Worm (Caenorhabditis elegans): Measurements from ENCODE around the gene B0294.1.

Gene B0294.1

ce11 chrX:1852636-1853035 lies 44.5 kb downstream of the B0294.1 start, which contains the start of gene ceh-21:
TSS of gene ceh-21 (minus strand) at chrX:1852736.
- TF ChIP-seq egl-44 (GFP tag; IDR thresholded peaks at IDR 0.05) (no peak), ztf-18 (tag; optimal IDR thresholded peaks at IDR 0.05) (no peak), sea-2 (GFP tag; IDR thresholded peaks at IDR 0.05) (no peak), gei-17 (GFP tag; optimal IDR thresholded peaks at IDR 0.05) (no peak), efl-1 (GFP tag; optimal IDR thresholded peaks at IDR 0.05) (no peak), rcor-1 (GFP tag; IDR thresholded peaks at IDR 0.05) (no peak)

DNA sequence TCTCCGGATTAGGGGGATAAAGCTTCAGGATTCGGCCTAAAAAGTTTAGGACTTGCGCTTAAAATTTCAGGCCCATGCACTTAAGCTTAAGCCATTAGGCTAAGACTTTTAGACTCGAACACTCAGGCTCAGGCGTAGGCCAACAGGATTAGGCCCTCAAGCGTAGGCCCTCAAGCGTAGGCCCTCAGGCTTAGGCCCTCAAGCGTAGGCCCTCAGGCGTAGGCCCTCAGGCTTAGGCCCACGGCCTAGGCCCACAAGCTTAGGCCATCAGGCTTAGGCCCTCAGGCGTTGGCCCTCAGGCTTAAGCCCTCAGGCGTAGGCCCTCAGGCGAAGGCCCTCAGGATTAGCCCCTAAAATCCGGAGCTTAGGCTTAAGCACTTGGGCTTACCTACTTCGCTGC lies 46.6 kb downstream of the B0294.1 start:
- TF ChIP-seq snpc-3.4 (tag; optimal IDR thresholded peaks at IDR 0.05) (no peak), dox-1 (GFP tag; IDR thresholded peaks at IDR 0.05) (0 out of 2 replicates have a peak, but pooled peaks have one; percentile 11), zfh-2 (GFP tag; conservative IDR thresholded peaks at IDR 0.05) (peak; percentile 38; the same call in 1 of the 2 replicates), C06A6.2 (GFP tag; conservative IDR thresholded peaks at IDR 0.05) (0 out of 2 replicates have a peak, but pooled peaks have one; percentile 24), repo-1 (tag; optimal IDR thresholded peaks at IDR 0.05) (no peak), F57A8.1 (GFP tag; optimal IDR thresholded peaks at IDR 0.05) (no peak), pha-4 (tag; optimal IDR thresholded peaks at IDR 0.05) (no peak), attf-6 (GFP tag; IDR thresholded peaks at IDR 0.05) (no peak), rcor-1 (GFP tag; IDR thresholded peaks at IDR 0.05) (0 out of 2 replicates have a peak, but pooled peaks have one; percentile 13), egl-18 (GFP tag; IDR thresholded peaks at IDR 0.05) (0 out of 2 replicates have a peak, but pooled peaks have one; percentile 32), B0019.2 (GFP tag; conservative IDR thresholded peaks at IDR 0.05) (no peak), ztf-22 (GFP tag; optimal IDR thresholded peaks at IDR 0.05) (no peak), nhr-90 (tag; optimal IDR thresholded peaks at IDR 0.05) (no peak), rpc-1 (optimal IDR thresholded peaks at IDR 0.05) (no peak), rpc-1 (tag; optimal IDR thresholded peaks at IDR 0.05) (no peak), K12H6.12 (tag; optimal IDR thresholded peaks at IDR 0.05) (no peak), unc-130 (GFP tag; optimal IDR thresholded peaks at IDR 0.05) (no peak), lin-26 (GFP tag; IDR thresholded peaks at IDR 0.05) (no peak), lin-54 (GFP tag; optimal IDR thresholded peaks at IDR 0.05) (no peak), B0261.1 (tag; optimal IDR thresholded peaks at IDR 0.05) (no peak), Y53G8AR.9 (GFP tag; conservative IDR thresholded peaks at IDR 0.05) (no peak), ekl-4 (GFP tag; IDR thresholded peaks at IDR 0.05) (no peak), ceh-100 (GFP tag; IDR thresholded peaks at IDR 0.05) (no peak), lag-1 (GFP tag; IDR thresholded peaks at IDR 0.05) (no peak), F23B12.7 (tag; optimal IDR thresholded peaks at IDR 0.05; ENCODE audit: insufficient read depth) (no peak), egrh-3 (GFP tag; IDR thresholded peaks at IDR 0.05) (no peak), cebp-2 (GFP tag; IDR thresholded peaks at IDR 0.05) (0 out of 2 replicates have a peak, but pooled peaks have one; percentile 45)

DNA sequence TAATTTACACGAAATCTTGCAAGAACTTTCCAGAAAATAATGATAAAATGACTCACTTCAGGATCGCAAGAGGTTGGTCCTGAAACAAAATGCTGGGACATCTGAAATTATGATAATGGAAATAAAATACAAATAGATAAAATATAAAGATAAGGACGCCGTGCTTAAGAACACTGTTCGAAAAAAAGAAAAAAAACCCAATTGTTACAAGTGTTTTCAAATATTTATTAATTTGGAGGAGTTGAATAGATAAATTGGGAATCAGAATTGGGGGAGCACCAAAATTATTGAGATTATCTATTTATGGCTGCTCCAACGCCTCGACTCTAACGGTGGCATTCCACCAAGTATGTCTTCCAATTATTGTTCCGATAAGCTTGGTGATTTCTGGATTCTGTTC lies 48.6 kb downstream of the B0294.1 start, which contains the start of gene ceh-41:
Gene ceh-41, minus strand, starts transcription at position 101 of the 400 bp plus-strand sequence.
- TF ChIP-seq Y67H2A.10 (GFP tag; conservative IDR thresholded peaks at IDR 0.05), result no peak
- no peak for TF ChIP-seq attf-3 (GFP tag; conservative IDR thresholded peaks at IDR 0.05)
- TF ChIP-seq die-1 (tag; optimal IDR thresholded peaks at IDR 0.05), result no peak
- TF ChIP-seq unc-62 (GFP tag; optimal IDR thresholded peaks at IDR 0.05), result no peak
- TF ChIP-seq nhr-90 (tag; optimal IDR thresholded peaks at IDR 0.05), result no peak
- no peak for TF ChIP-seq madf-3 (GFP tag; IDR thresholded peaks at IDR 0.05)
- TF ChIP-seq ets-4 (GFP tag; optimal IDR thresholded peaks at IDR 0.05), result no peak
- TF ChIP-seq F57C9.4 (tag; optimal IDR thresholded peaks at IDR 0.05), result no peak
- no peak for TF ChIP-seq rec-8 (tag; optimal IDR thresholded peaks at IDR 0.05)
- no peak for TF ChIP-seq ceh-91 (GFP tag; IDR thresholded peaks at IDR 0.05)
- TF ChIP-seq let-526 (GFP tag; IDR thresholded peaks at IDR 0.05), result no peak
- no peak for TF ChIP-seq ztf-6 (GFP tag; IDR thresholded peaks at IDR 0.05)
- no peak for TF ChIP-seq somi-1 (GFP tag; optimal IDR thresholded peaks at IDR 0.05)
- TF ChIP-seq T26A5.8 (tag; optimal IDR thresholded peaks at IDR 0.05), result no peak
- TF ChIP-seq nhr-80 (tag; optimal IDR thresholded peaks at IDR 0.05), result no peak
- TF ChIP-seq F10E7.11 (tag; optimal IDR thresholded peaks at IDR 0.05), result no peak
- no peak for TF ChIP-seq nfya-1 (tag; optimal IDR thresholded peaks at IDR 0.05; ENCODE audit: borderline replicate concordance, insufficient read depth)
- TF ChIP-seq ztf-22 (GFP tag; optimal IDR thresholded peaks at IDR 0.05), result no peak

Measured in whole organism, young adult.